Worm (Caenorhabditis elegans) whole organism, midembryonic: ENCODE results near the gene T08G5.1.

Source experiments
- T22C8.4 ChIP-seq: fragments of 200-800 bp; sonication (Bioruptor generic); IDR thresholded peaks from 2 replicates; pipeline ENCODE4 v1.3.6; 2022; ENCODE audit warnings: missing genetic modification characterization, missing compliant biosample characterization
- med-1 ChIP-seq: sonication (generic microtip); optimal IDR thresholded peaks from 2 replicates; lab custom pipeline; 2017; ENCODE audit warnings: missing genetic modification characterization, mild to moderate bottlenecking, missing compliant biosample characterization, antibody characterized with exemption, missing genetic modification reagents; ENCODE audit not compliant: insufficient read depth
- tab-1 ChIP-seq: fragments of 200-800 bp; sonication (Bioruptor generic); IDR thresholded peaks from 2 replicates; pipeline ENCODE4 v1.3.6; 2022; ENCODE audit warnings: missing genetic modification characterization, missing compliant biosample characterization
- ztf-29 ChIP-seq: fragments of 200-800 bp; sonication (Bioruptor generic); IDR thresholded peaks from 2 replicates; pipeline ENCODE4 v1.3.6; 2022; ENCODE audit warnings: missing genetic modification reagents, missing genetic modification characterization, missing compliant biosample characterization

DNA sequence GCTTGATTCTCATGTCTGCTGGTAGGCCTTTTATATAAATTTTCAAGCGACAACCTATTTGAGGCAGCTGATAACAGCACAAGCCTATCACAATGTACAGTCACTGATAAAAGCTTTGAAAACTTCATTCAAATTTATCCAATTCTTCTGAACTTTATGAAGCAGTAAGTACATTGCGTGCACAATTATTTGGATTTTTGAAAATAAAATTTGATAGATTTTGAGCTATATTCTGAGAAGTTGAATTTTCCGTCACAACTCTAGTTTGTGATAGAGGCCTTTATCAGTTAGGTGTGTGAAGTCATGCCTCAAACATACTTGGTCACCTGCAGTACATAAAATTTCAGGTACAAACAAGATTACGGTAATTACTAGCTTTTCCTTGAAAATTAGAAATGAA, at the start of gene T08G5.1, which contains the start of gene mtl-2:
- TF ChIP-seq T22C8.4 (GFP tag; lab: Robert Waterston, UW), result no peak
- no peak for TF ChIP-seq tab-1 (GFP tag; lab: Robert Waterston, UW)
- TF ChIP-seq med-1, result no peak
- no peak for TF ChIP-seq ztf-29
